Worm (Caenorhabditis elegans) whole organism, L2 larva: ENCODE results near the gene pqn-13.
"Not testable (repeated sequence)": the region's sequence is repeated elsewhere in the genome, so short reads cannot be mapped to it uniquely, and the experiment has no call there.

Source experiments
- C34F6.9 ChIP-seq: fragments of 150-350 bp; optimal IDR thresholded peaks from 2 replicates; lab custom pipeline; 2014; ENCODE audit warnings: missing biosample characterization, missing genetic modification characterization
- R02D3.7 ChIP-seq: fragments of 150-350 bp; optimal IDR thresholded peaks from 2 replicates; lab custom pipeline; 2014; ENCODE audit warnings: missing biosample characterization, missing genetic modification characterization
- Y55F3AM.14 ChIP-seq: fragments of 200-800 bp; sonication (Bioruptor generic); optimal IDR thresholded peaks from 2 replicates; lab custom pipeline; 2018; ENCODE audit warnings: mild to moderate bottlenecking, missing genetic modification characterization, missing compliant biosample characterization
- aly-2 ChIP-seq: fragments of 150-350 bp; optimal IDR thresholded peaks from 2 replicates; lab custom pipeline; 2014; ENCODE audit warnings: missing biosample characterization, missing genetic modification characterization
- blmp-1 ChIP-seq: sonication (generic microtip); optimal IDR thresholded peaks from 2 replicates; lab custom pipeline; 2017; ENCODE audit warnings: missing genetic modification characterization, mild to moderate bottlenecking, missing compliant biosample characterization, antibody characterized with exemption, moderate library complexity; ENCODE audit not compliant: insufficient read depth
- ceh-16 ChIP-seq: fragments of 150-350 bp; optimal IDR thresholded peaks from 2 replicates; lab custom pipeline; 2014; ENCODE audit warnings: missing biosample characterization, missing genetic modification characterization
- ceh-82 ChIP-seq: fragments of 150-350 bp; optimal IDR thresholded peaks from 2 replicates; lab custom pipeline; 2014; ENCODE audit warnings: missing biosample characterization, missing genetic modification characterization
- crh-2 ChIP-seq: sonication (generic microtip); optimal IDR thresholded peaks from 2 replicates; lab custom pipeline; 2017; ENCODE audit warnings: missing biosample characterization, missing genetic modification characterization
- fos-1 ChIP-seq: fragments of 150-350 bp; optimal IDR thresholded peaks from 2 replicates; lab custom pipeline; 2014; ENCODE audit warnings: missing biosample characterization, missing genetic modification characterization
- lin-11 ChIP-seq: fragments of 150-350 bp; sonication (generic microtip); optimal IDR thresholded peaks from 2 replicates; lab custom pipeline; 2014; ENCODE audit warnings: missing biosample characterization, missing genetic modification characterization, inconsistent platforms, mixed read lengths
- lin-13 ChIP-seq: fragments of 150-350 bp; optimal IDR thresholded peaks from 2 replicates; lab custom pipeline; 2014; ENCODE audit warnings: missing biosample characterization, missing genetic modification reagents, missing genetic modification characterization
- mbf-1 ChIP-seq: sonication (generic microtip); optimal IDR thresholded peaks from 2 replicates; lab custom pipeline; 2017; ENCODE audit warnings: missing biosample characterization, missing genetic modification characterization
- mdl-1 ChIP-seq, 2 experiments: fragments of 150-350 bp in 1 of 2; sonication (generic microtip) in 1 of 2; optimal IDR thresholded peaks; 2 replicates each; lab custom pipeline; 2017; ENCODE audit warnings: missing biosample characterization in 2 of 2, missing genetic modification characterization in 2 of 2
- nhr-11 ChIP-seq: fragments of 150-350 bp; optimal IDR thresholded peaks from 2 replicates; lab custom pipeline; 2014; ENCODE audit warnings: missing biosample characterization, missing genetic modification characterization
- nhr-12 ChIP-seq: fragments of 150-350 bp; optimal IDR thresholded peaks from 2 replicates; lab custom pipeline; 2014; ENCODE audit warnings: missing biosample characterization, missing genetic modification characterization
- nhr-21 ChIP-seq: fragments of 150-350 bp; optimal IDR thresholded peaks from 2 replicates; lab custom pipeline; 2014; ENCODE audit warnings: missing biosample characterization, missing genetic modification characterization
- nhr-23 ChIP-seq: fragments of 150-350 bp; optimal IDR thresholded peaks from 2 replicates; lab custom pipeline; 2014; ENCODE audit warnings: missing biosample characterization, missing genetic modification reagents, missing genetic modification characterization
- nhr-6 ChIP-seq: fragments of 150-350 bp; optimal IDR thresholded peaks from 2 replicates; lab custom pipeline; 2014; ENCODE audit warnings: missing biosample characterization, missing genetic modification characterization
- nhr-77 ChIP-seq: fragments of 150-350 bp; optimal IDR thresholded peaks from 2 replicates; lab custom pipeline; 2014; ENCODE audit warnings: missing biosample characterization, missing genetic modification characterization
- sem-4 ChIP-seq: fragments of 150-350 bp; optimal IDR thresholded peaks from 2 replicates; lab custom pipeline; 2014; ENCODE audit warnings: missing biosample characterization, missing genetic modification reagents, missing genetic modification characterization
- skn-1 ChIP-seq: sonication (generic microtip); optimal IDR thresholded peaks from 2 replicates; lab custom pipeline; 2017; ENCODE audit warnings: missing biosample characterization, missing genetic modification characterization
- sma-9 ChIP-seq, 2 experiments: fragments of 150-350 bp in 1 of 2; sonication (generic microtip) in 1 of 2; optimal IDR thresholded peaks; 2 replicates each; lab custom pipeline; 2014 to 2016; ENCODE audit warnings: missing genetic modification characterization in 2 of 2, mild to moderate bottlenecking in 1 of 2, missing biosample characterization in 1 of 2, missing compliant biosample characterization in 1 of 2, missing genetic modification reagents in 1 of 2, moderate library complexity in 1 of 2
- snpc-4 ChIP-seq: fragments of 150-350 bp; optimal IDR thresholded peaks from 2 replicates; lab custom pipeline; 2014; ENCODE audit warnings: missing biosample characterization, missing genetic modification characterization
- unc-39 ChIP-seq: fragments of 150-350 bp; optimal IDR thresholded peaks from 2 replicates; lab custom pipeline; 2014; ENCODE audit warnings: missing biosample characterization, missing genetic modification characterization
- unc-62 ChIP-seq: fragments of 150-350 bp; optimal IDR thresholded peaks from 2 replicates; lab custom pipeline; 2014; ENCODE audit warnings: missing biosample characterization, missing genetic modification reagents, missing genetic modification characterization
- ztf-4 ChIP-seq: fragments of 150-350 bp; optimal IDR thresholded peaks from 2 replicates; lab custom pipeline; 2014; ENCODE audit warnings: missing biosample characterization, missing genetic modification characterization

The pqn-13 gene

ce11 chrV:5666036-5666729 is 9.7 kb downstream of the pqn-13 start, which contains the start of gene C14C11.7:
TSS of gene C14C11.7 (minus strand) at chrV:5666086.
- TF ChIP-seq fos-1 (tag; lab: Kevin White, UChicago) = peak; percentile 1
- no peak for TF ChIP-seq nhr-23

- TF ChIP-seq nhr-23; nhr-21 (tag; lab: Kevin White, UChicago); snpc-4 (tag; lab: Kevin White, UChicago): not testable (repeated sequence)
Observed at ce11 chrV:5663317-5663716, 12.6 kb downstream of the pqn-13 start, which contains the start of gene C14C11.1. TSS of gene C14C11.1 (plus strand) at chrV:5663617.

- TF ChIP-seq lin-13 (no peak), nhr-77 (tag; lab: Kevin White, UChicago) (no peak), nhr-11 (tag; lab: Kevin White, UChicago) (no peak), ceh-16 (tag; lab: Kevin White, UChicago) (no peak), nhr-6 (tag; lab: Kevin White, UChicago) (no peak), R02D3.7 (tag; lab: Kevin White, UChicago) (no peak), unc-39 (tag; lab: Kevin White, UChicago) (no peak), ceh-82 (tag; lab: Kevin White, UChicago) (no peak), fos-1 (tag; lab: Kevin White, UChicago) (no peak), nhr-23 (no peak), Y55F3AM.14 (GFP tag; lab: Kevin White, UChicago) (no peak), C34F6.9 (tag; lab: Kevin White, UChicago) (no peak), blmp-1 (no peak), sem-4 (tag; lab: Kevin White, UChicago) (no peak), ztf-4 (tag; lab: Kevin White, UChicago) (no peak)
Observed at ce11 chrV:5660604-5661209, 15.2 kb downstream of the pqn-13 start, which contains the start of the genes mut-14 and C14C11.2. TSS of gene mut-14 (minus strand) at chrV:5660704. TSS of gene C14C11.2 (plus strand) at chrV:5661159.

- TF ChIP-seq fos-1 (tag; lab: Kevin White, UChicago) (peak; percentile 64), skn-1 (no peak), sma-9 (GFP tag; optimal IDR thresholded peaks at IDR 0.05; lab: Kevin White, UChicago) (peak; percentile 36), sma-9 (tag; optimal IDR thresholded peaks at IDR 0.05; lab: Kevin White, UChicago) (no peak)
Observed at ce11 chrV:5653990-5654499, 21.9 kb downstream of the pqn-13 start, which contains the start of gene hex-2. TSS of gene hex-2 (plus strand) at chrV:5654449.

- no peak for TF ChIP-seq unc-62 (GFP tag; lab: Kevin White, UChicago)
Observed at ce11 chrV:5651905-5652304, 24.0 kb downstream of the pqn-13 start.

ce11 chrV:5647359-5647758 is 28.6 kb downstream of the pqn-13 start, which contains the start of gene C14C11.4:
TSS of gene C14C11.4 (plus strand) at chrV:5647610.
- no peak for TF ChIP-seq mbf-1 (tag; lab: Kevin White, UChicago)
- peak; percentile 81 for TF ChIP-seq fos-1 (tag; lab: Kevin White, UChicago)
- TF ChIP-seq crh-2 (tag; lab: Kevin White, UChicago) = peak; percentile 12
- no peak for TF ChIP-seq mdl-1 (tag; optimal IDR thresholded peaks at IDR 0.05; lab: Kevin White, UChicago)
- TF ChIP-seq, all 48 proteins: peak for 2

- TF ChIP-seq aly-2 (tag; lab: Kevin White, UChicago) (no peak), nhr-12 (tag; lab: Kevin White, UChicago) (no peak), Y55F3AM.14 (GFP tag; lab: Kevin White, UChicago) (no peak), lin-11 (tag; lab: Kevin White, UChicago) (no peak), unc-39 (tag; lab: Kevin White, UChicago) (no peak), sma-9 (GFP tag; optimal IDR thresholded peaks at IDR 0.05; lab: Kevin White, UChicago) (no peak), sma-9 (tag; optimal IDR thresholded peaks at IDR 0.05; lab: Kevin White, UChicago) (no peak), ztf-4 (tag; lab: Kevin White, UChicago) (no peak)
- TF ChIP-seq, all 48 proteins: peak for 0
Observed at ce11 chrV:5644171-5644570, 31.7 kb downstream of the pqn-13 start, which contains the start of gene srx-117. TSS of gene srx-117 (plus strand) at chrV:5644471.
